Fruit fly (Drosophila melanogaster) whole organism, embryonic: ENCODE data around the gene Rab7.

Experiments
- B-H2 ChIP-seq: fragments of 200-800 bp; sonication (Bioruptor generic); optimal IDR thresholded peaks from 2 replicates; lab custom pipeline; 2018; ENCODE audit warnings: missing biosample characterization, mild to moderate bottlenecking, missing genetic modification characterization
- BEAF-32 ChIP-seq: fragments of 200-800 bp; sonication (Bioruptor generic); optimal IDR thresholded peaks from 3 replicates; lab custom pipeline; 2017; ENCODE audit warnings: missing biosample characterization, missing genetic modification characterization, mild to moderate bottlenecking, moderate library complexity, missing genetic modification reagents
- BtbVII ChIP-seq: fragments of 200-800 bp; sonication (Bioruptor generic); optimal IDR thresholded peaks from 3 replicates; lab custom pipeline; 2017; ENCODE audit warnings: missing biosample characterization, mild to moderate bottlenecking, missing genetic modification characterization
- CG10147 ChIP-seq: fragments of 200-800 bp; sonication (Bioruptor generic); optimal IDR thresholded peaks from 2 replicates; lab custom pipeline; 2019; ENCODE audit warnings: missing biosample characterization, mild to moderate bottlenecking, missing genetic modification characterization, moderate library complexity
- CG1024 ChIP-seq: fragments of 200-800 bp; sonication (Bioruptor generic); IDR thresholded peaks from 2 replicates; pipeline ENCODE4 v1.3.6; 2022; ENCODE audit warnings: missing biosample characterization, missing genetic modification characterization
- CG10321 ChIP-seq: fragments of 200-800 bp; sonication (Bioruptor generic); IDR thresholded peaks from 2 replicates; pipeline ENCODE4 v1.3.6; 2022; ENCODE audit warnings: missing biosample characterization, missing genetic modification characterization
- CG10462 ChIP-seq: fragments of 200-800 bp; sonication (Bioruptor generic); optimal IDR thresholded peaks from 2 replicates; lab custom pipeline; 2016; ENCODE audit warnings: missing biosample characterization, missing genetic modification characterization
- CG10565 ChIP-seq: fragments of 200-800 bp; sonication (Bioruptor generic); optimal IDR thresholded peaks from 3 replicates; lab custom pipeline; 2016; ENCODE audit warnings: missing biosample characterization, mild to moderate bottlenecking, missing genetic modification characterization
- CG15073 ChIP-seq: fragments of 200-800 bp; sonication (Bioruptor generic); optimal IDR thresholded peaks from 2 replicates; lab custom pipeline; 2016; ENCODE audit warnings: missing biosample characterization, missing genetic modification characterization
- CG15696 ChIP-seq: fragments of 200-800 bp; sonication (Bioruptor generic); optimal IDR thresholded peaks from 2 replicates; lab custom pipeline; 2019; ENCODE audit warnings: missing biosample characterization, mild to moderate bottlenecking, missing genetic modification characterization, moderate library complexity
- CG17186 ChIP-seq: fragments of 200-800 bp; sonication (Bioruptor generic); optimal IDR thresholded peaks from 3 replicates; lab custom pipeline; 2017; ENCODE audit warnings: missing biosample characterization, missing genetic modification reagents, missing genetic modification characterization
- CG17385 ChIP-seq: fragments of 200-800 bp; sonication (Bioruptor generic); optimal IDR thresholded peaks from 3 replicates; lab custom pipeline; 2018; ENCODE audit warnings: missing biosample characterization, mild to moderate bottlenecking, missing genetic modification characterization
- CG17802 ChIP-seq: fragments of 200-800 bp; sonication (Bioruptor generic); optimal IDR thresholded peaks from 2 replicates; lab custom pipeline; 2018; ENCODE audit warnings: missing biosample characterization, mild to moderate bottlenecking, missing genetic modification characterization, moderate library complexity
- CG2120 ChIP-seq: fragments of 200-800 bp; sonication (Bioruptor generic); optimal IDR thresholded peaks from 3 replicates; lab custom pipeline; 2016; ENCODE audit warnings: missing biosample characterization, missing genetic modification characterization
- CG2875 ChIP-seq: fragments of 200-800 bp; sonication (Bioruptor generic); optimal IDR thresholded peaks from 2 replicates; lab custom pipeline; 2017; ENCODE audit warnings: missing biosample characterization, mild to moderate bottlenecking, missing genetic modification characterization, missing genetic modification reagents
- CG31365 ChIP-seq: fragments of 200-800 bp; sonication (Bioruptor generic); optimal IDR thresholded peaks from 2 replicates; lab custom pipeline; 2018; ENCODE audit warnings: missing biosample characterization, mild to moderate bottlenecking, missing genetic modification characterization
- CG3163 ChIP-seq: fragments of 200-800 bp; sonication (Bioruptor generic); optimal IDR thresholded peaks from 3 replicates; lab custom pipeline; 2016; ENCODE audit warnings: missing biosample characterization, missing genetic modification characterization
- CG32772 ChIP-seq: fragments of 200-800 bp; sonication (Bioruptor generic); IDR thresholded peaks from 2 replicates; pipeline ENCODE4 v1.3.6; 2022; ENCODE audit warnings: missing biosample characterization, missing genetic modification characterization
- CG5245 ChIP-seq: fragments of 200-800 bp; sonication (Bioruptor generic); optimal IDR thresholded peaks from 3 replicates; lab custom pipeline; 2016; ENCODE audit warnings: missing biosample characterization, missing genetic modification characterization
- CG6854 ChIP-seq: fragments of 200-800 bp; sonication (Bioruptor generic); optimal IDR thresholded peaks from 3 replicates; lab custom pipeline; 2017; ENCODE audit warnings: missing biosample characterization, mild to moderate bottlenecking, missing genetic modification characterization
- CG7556 ChIP-seq: fragments of 200-800 bp; sonication (Bioruptor generic); optimal IDR thresholded peaks from 2 replicates; lab custom pipeline; 2017; ENCODE audit warnings: missing biosample characterization, mild to moderate bottlenecking, missing genetic modification characterization
- CG7786 ChIP-seq: fragments of 200-800 bp; sonication (Bioruptor generic); optimal IDR thresholded peaks from 2 replicates; lab custom pipeline; 2016; ENCODE audit warnings: missing biosample characterization, missing genetic modification characterization
- CG8290 ChIP-seq, 3 experiments: fragments of 200-800 bp; sonication (Bioruptor generic); optimal IDR thresholded peaks; 2 replicates each; lab custom pipeline; 2016 to 2019; ENCODE audit warnings: missing biosample characterization in 3 of 3, missing genetic modification characterization in 3 of 3, mild to moderate bottlenecking in 2 of 3, moderate library complexity in 1 of 3
- CG8924 ChIP-seq: fragments of 200-800 bp; optimal IDR thresholded peaks from 3 replicates; lab custom pipeline; 2019; ENCODE audit warnings: missing biosample characterization, mild to moderate bottlenecking, missing genetic modification characterization, moderate library complexity
- CG9876 ChIP-seq: fragments of 200-800 bp; sonication (Bioruptor generic); optimal IDR thresholded peaks from 2 replicates; lab custom pipeline; 2016; ENCODE audit warnings: missing biosample characterization, missing genetic modification characterization
- Chrac-16 ChIP-seq: fragments of 200-800 bp; sonication (Bioruptor generic); optimal IDR thresholded peaks from 3 replicates; lab custom pipeline; 2016; ENCODE audit warnings: missing biosample characterization, missing genetic modification characterization
- Ets97D ChIP-seq: fragments of 200-800 bp; sonication (Bioruptor generic); optimal IDR thresholded peaks from 3 replicates; lab custom pipeline; 2016; ENCODE audit warnings: missing biosample characterization, missing genetic modification characterization
- H15 ChIP-seq: fragments of 200-800 bp; sonication (Bioruptor generic); IDR thresholded peaks from 3 replicates; pipeline ENCODE4 v1.3.6; 2022; ENCODE audit warnings: missing biosample characterization, missing genetic modification characterization
- Hmx ChIP-seq: fragments of 200-800 bp; sonication (Bioruptor generic); optimal IDR thresholded peaks from 2 replicates; lab custom pipeline; 2016; ENCODE audit warnings: missing biosample characterization, missing genetic modification characterization
- NfI ChIP-seq: fragments of 200-800 bp; sonication (Bioruptor generic); optimal IDR thresholded peaks from 3 replicates; lab custom pipeline; 2018; ENCODE audit warnings: missing biosample characterization, mild to moderate bottlenecking, missing genetic modification characterization, moderate library complexity
- PHDP ChIP-seq: fragments of 200-800 bp; sonication (Bioruptor generic); optimal IDR thresholded peaks from 3 replicates; lab custom pipeline; 2018; ENCODE audit warnings: missing biosample characterization, mild to moderate bottlenecking, missing genetic modification characterization, moderate library complexity
- amos ChIP-seq: fragments of 200-800 bp; sonication (Bioruptor generic); IDR thresholded peaks from 2 replicates; pipeline ENCODE4 v1.3.6; 2022; ENCODE audit warnings: missing biosample characterization, missing genetic modification characterization; ENCODE audit not compliant: partially characterized antibody
- chn ChIP-seq: fragments of 200-800 bp; sonication (Bioruptor generic); optimal IDR thresholded peaks from 2 replicates; lab custom pipeline; 2016; ENCODE audit warnings: missing biosample characterization, missing genetic modification characterization
- disco-r ChIP-seq: fragments of 200-800 bp; sonication (Bioruptor generic); optimal IDR thresholded peaks from 2 replicates; lab custom pipeline; 2016; ENCODE audit warnings: missing biosample characterization, missing genetic modification characterization
- dpn ChIP-seq, 2 experiments: fragments of 200-800 bp; sonication (Bioruptor generic); optimal IDR thresholded peaks; 3 replicates each; lab custom pipeline; 2016; ENCODE audit warnings: missing biosample characterization in 2 of 2, missing genetic modification characterization in 2 of 2
- emc ChIP-seq: fragments of 200-800 bp; sonication (Bioruptor generic); optimal IDR thresholded peaks from 2 replicates; lab custom pipeline; 2016; ENCODE audit warnings: missing biosample characterization, missing genetic modification characterization
- fd64A ChIP-seq: fragments of 200-800 bp; sonication (Bioruptor generic); optimal IDR thresholded peaks from 3 replicates; lab custom pipeline; 2018; ENCODE audit warnings: missing biosample characterization, mild to moderate bottlenecking, missing genetic modification characterization
- ftz-f1 ChIP-seq: fragments of 200-800 bp; sonication (Bioruptor generic); optimal IDR thresholded peaks from 2 replicates; lab custom pipeline; 2016; ENCODE audit warnings: missing biosample characterization, missing genetic modification characterization
- gro ChIP-seq: fragments of 200-800 bp; sonication (Bioruptor generic); optimal IDR thresholded peaks from 2 replicates; lab custom pipeline; 2016; ENCODE audit warnings: missing biosample characterization, missing genetic modification characterization
- hb ChIP-seq: fragments of 200-800 bp; sonication (Bioruptor generic); IDR thresholded peaks from 3 replicates; pipeline ENCODE4 v1.3.6; 2022; ENCODE audit warnings: missing biosample characterization, missing genetic modification characterization; ENCODE audit not compliant: partially characterized antibody
- mld ChIP-seq: fragments of 200-800 bp; sonication (Bioruptor generic); IDR thresholded peaks from 3 replicates; pipeline ENCODE4 v1.3.6; 2022; ENCODE audit warnings: missing biosample characterization, missing genetic modification characterization; ENCODE audit not compliant: partially characterized antibody
- nau ChIP-seq: fragments of 200-800 bp; sonication (Bioruptor generic); optimal IDR thresholded peaks from 3 replicates; lab custom pipeline; 2017; ENCODE audit warnings: missing biosample characterization, mild to moderate bottlenecking, missing genetic modification characterization, missing genetic modification reagents
- org-1 ChIP-seq: fragments of 200-800 bp; sonication (Bioruptor generic); optimal IDR thresholded peaks from 2 replicates; lab custom pipeline; 2017; ENCODE audit warnings: missing biosample characterization, missing genetic modification characterization
- phol ChIP-seq: fragments of 200-800 bp; sonication (Bioruptor generic); optimal IDR thresholded peaks from 3 replicates; lab custom pipeline; 2018; ENCODE audit warnings: missing biosample characterization, mild to moderate bottlenecking, missing genetic modification characterization, moderate library complexity
- psq ChIP-seq: fragments of 200-800 bp; sonication (Bioruptor generic); optimal IDR thresholded peaks from 2 replicates; lab custom pipeline; 2017; ENCODE audit warnings: missing biosample characterization, missing genetic modification characterization
- rib ChIP-seq: fragments of 200-800 bp; sonication (Bioruptor generic); IDR thresholded peaks from 2 replicates; pipeline ENCODE4 v1.3.6; 2022; ENCODE audit warnings: missing biosample characterization, missing genetic modification characterization
- shn ChIP-seq: fragments of 200-800 bp; sonication (Bioruptor generic); optimal IDR thresholded peaks from 3 replicates; lab custom pipeline; 2016; ENCODE audit warnings: missing biosample characterization, missing genetic modification characterization
- tup ChIP-seq: fragments of 200-800 bp; sonication (Bioruptor generic); optimal IDR thresholded peaks from 2 replicates; lab custom pipeline; 2016; ENCODE audit warnings: missing biosample characterization, mild to moderate bottlenecking, missing genetic modification characterization, moderate library complexity
- tx ChIP-seq: fragments of 200-800 bp; sonication (Bioruptor generic); optimal IDR thresholded peaks from 2 replicates; lab custom pipeline; 2016; ENCODE audit warnings: missing biosample characterization, missing genetic modification characterization
- zen ChIP-seq: fragments of 200-800 bp; sonication (Bioruptor generic); optimal IDR thresholded peaks from 3 replicates; lab custom pipeline; 2018; ENCODE audit warnings: missing biosample characterization, mild to moderate bottlenecking, missing genetic modification characterization, moderate library complexity

Rab7 gene

dm6 chr3R:24006449-24007159 lies 13.8 kb downstream of the Rab7 start (continued):
- TF ChIP-seq BEAF-32 (GFP tag; lab: Kevin White, UChicago) (no peak), ftz-f1 (GFP tag; lab: Kevin White, UChicago) (no peak), CG3163 (GFP tag; lab: Kevin White, UChicago) (peak; percentile 10), CG7786 (GFP tag; lab: Kevin White, UChicago) (no peak), amos (GFP tag; lab: Robert Waterston, UW) (no peak), CG9876 (GFP tag; lab: Kevin White, UChicago) (no peak), Chrac-16 (GFP tag; lab: Kevin White, UChicago) (peak; percentile 10), CG7556 (GFP tag; lab: Kevin White, UChicago) (no peak), CG10147 (no peak), gro (GFP tag; lab: Kevin White, UChicago) (no peak), tup (GFP tag; lab: Kevin White, UChicago) (no peak), CG2120 (GFP tag; lab: Kevin White, UChicago) (peak; percentile 42), CG17186 (GFP tag; lab: Kevin White, UChicago) (no peak), CG10565 (GFP tag; lab: Kevin White, UChicago) (no peak), CG5245 (GFP tag; lab: Kevin White, UChicago) (no peak), CG2875 (GFP tag; lab: Kevin White, UChicago) (no peak), H15 (GFP tag; lab: Robert Waterston, UW) (no peak), CG15696 (tag; lab: Kevin White, UChicago) (no peak), shn (GFP tag; lab: Kevin White, UChicago) (no peak), psq (GFP tag; lab: Kevin White, UChicago) (no peak), NfI (GFP tag; lab: Kevin White, UChicago) (no peak), zen (tag; lab: Kevin White, UChicago) (no peak), CG32772 (GFP tag; lab: Robert Waterston, UW) (0 out of 2 replicates have a peak, but pooled peaks have one; percentile 29), CG8290 (GFP tag; optimal IDR thresholded peaks at IDR 0.05; lab: Kevin White, UChicago) (no peak), CG8290 (tag; optimal IDR thresholded peaks at IDR 0.05; lab: Kevin White, UChicago) (peak in 1 of 2 experiments; percentile 0), hb (GFP tag; lab: Robert Waterston, UW) (no peak), emc (GFP tag; lab: Kevin White, UChicago) (no peak), dpn (GFP tag; optimal IDR thresholded peaks at IDR 0.05; lab: Kevin White, UChicago) (no peak), Hmx (GFP tag; lab: Kevin White, UChicago) (no peak), CG10321 (GFP tag; lab: Robert Waterston, UW) (no peak), CG17385 (GFP tag; lab: Kevin White, UChicago) (no peak), CG15073 (GFP tag; lab: Kevin White, UChicago) (no peak), phol (tag; lab: Kevin White, UChicago) (no peak), Ets97D (GFP tag; lab: Kevin White, UChicago) (no peak), CG8924 (tag; lab: Kevin White, UChicago) (no peak), CG31365 (peak; percentile 20), fd64A (GFP tag; lab: Kevin White, UChicago) (no peak), B-H2 (GFP tag; lab: Kevin White, UChicago) (no peak), CG10462 (GFP tag; lab: Kevin White, UChicago) (no peak), disco-r (GFP tag; lab: Kevin White, UChicago) (no peak), nau (GFP tag; lab: Kevin White, UChicago) (peak; percentile 1), BtbVII (no peak), tx (GFP tag; lab: Kevin White, UChicago) (no peak), mld (GFP tag; lab: Robert Waterston, UW) (no peak), PHDP (tag; lab: Kevin White, UChicago) (no peak), chn (no peak), org-1 (GFP tag; lab: Kevin White, UChicago) (no peak), CG6854 (GFP tag; lab: Kevin White, UChicago) (no peak), rib (GFP tag; lab: Robert Waterston, UW) (no peak), CG17802 (tag; lab: Kevin White, UChicago) (no peak), CG1024 (GFP tag; lab: Robert Waterston, UW) (no peak)
